Fruit fly (Drosophila melanogaster) S2 (cell line): ENCODE data around the gene CG18213.
A peak's percentile ranks its signal among the peaks of the same experiment; 100 is the strongest.

ENCODE experiments used
- CG8478 ChIP-seq: fragments of >200 bp; optimal IDR thresholded peaks from 2 replicates; lab custom pipeline; 2018
- CTCF ChIP-seq, 2 experiments: fragments of >200 bp; optimal IDR thresholded peaks; 2 replicates each; lab custom pipeline; 2018

- peak in 1 of 2 experiments; percentile 17 for TF ChIP-seq CTCF (optimal IDR thresholded peaks at IDR 0.05; lab: Kevin White, UChicago)
- no peak for TF ChIP-seq CG8478 (lab: Kevin White, UChicago)
Measured at dm6 chr3R:17039993-17040807, at the start of gene CG18213, which contains the start of gene Trm7-32.
